Fruit fly (Drosophila melanogaster) whole organism, prepupa: ENCODE results near the gene Ssadh.

Experiments
- Blimp-1 ChIP-seq: fragments of 200-800 bp; sonication (Bioruptor generic); optimal IDR thresholded peaks from 3 replicates; lab custom pipeline; 2017; ENCODE audit warnings: missing biosample characterization, missing genetic modification characterization, mild to moderate bottlenecking, moderate library complexity, missing genetic modification reagents
- CG10669 ChIP-seq: fragments of 200-800 bp; sonication (Bioruptor generic); optimal IDR thresholded peaks from 3 replicates; lab custom pipeline; 2018; ENCODE audit warnings: missing biosample characterization, mild to moderate bottlenecking, missing genetic modification characterization, moderate library complexity
- CG11762 ChIP-seq: fragments of 200-800 bp; sonication (Bioruptor generic); optimal IDR thresholded peaks from 3 replicates; lab custom pipeline; 2016; ENCODE audit warnings: missing biosample characterization, missing genetic modification characterization; ENCODE audit not compliant: insufficient read depth
- CG15336 ChIP-seq: fragments of 200-800 bp; sonication (Bioruptor generic); IDR thresholded peaks from 2 replicates; pipeline ENCODE4 v1.3.6; 2022; ENCODE audit warnings: missing biosample characterization, missing genetic modification characterization
- CG3032 ChIP-seq: fragments of 200-800 bp; optimal IDR thresholded peaks from 2 replicates; lab custom pipeline; 2019; ENCODE audit warnings: missing biosample characterization, mild to moderate bottlenecking, missing genetic modification characterization, moderate library complexity
- CG31627 ChIP-seq: fragments of 200-800 bp; sonication (Bioruptor generic); optimal IDR thresholded peaks from 3 replicates; lab custom pipeline; 2016; ENCODE audit warnings: missing biosample characterization, missing genetic modification characterization
- CG32006 ChIP-seq: fragments of 200-800 bp; sonication (Bioruptor generic); optimal IDR thresholded peaks from 3 replicates; lab custom pipeline; 2017; ENCODE audit warnings: missing biosample characterization, mild to moderate bottlenecking, missing genetic modification characterization
- CG3919 ChIP-seq: fragments of 200-800 bp; sonication (Bioruptor generic); optimal IDR thresholded peaks from 3 replicates; lab custom pipeline; 2016; ENCODE audit warnings: missing biosample characterization, missing genetic modification characterization
- CG6276 ChIP-seq: fragments of 200-800 bp; sonication (Bioruptor generic); optimal IDR thresholded peaks from 2 replicates; lab custom pipeline; 2017; ENCODE audit warnings: missing biosample characterization, mild to moderate bottlenecking, missing genetic modification characterization
- CG6792 ChIP-seq: fragments of 200-800 bp; sonication (Bioruptor generic); optimal IDR thresholded peaks from 3 replicates; lab custom pipeline; 2016; ENCODE audit warnings: missing biosample characterization, missing genetic modification characterization
- CG6854 ChIP-seq: fragments of 200-800 bp; sonication (Bioruptor generic); optimal IDR thresholded peaks from 2 replicates; lab custom pipeline; 2017; ENCODE audit warnings: missing biosample characterization, mild to moderate bottlenecking, missing genetic modification characterization
- CG7368 ChIP-seq: fragments of 200-800 bp; sonication (Bioruptor generic); optimal IDR thresholded peaks from 3 replicates; lab custom pipeline; 2016; ENCODE audit warnings: missing biosample characterization, missing genetic modification characterization
- CG9139 ChIP-seq: fragments of 200-800 bp; sonication (Bioruptor generic); optimal IDR thresholded peaks from 3 replicates; lab custom pipeline; 2017; ENCODE audit warnings: missing biosample characterization, mild to moderate bottlenecking, missing genetic modification characterization
- Eip75B ChIP-seq: fragments of 200-800 bp; sonication (Bioruptor generic); optimal IDR thresholded peaks from 3 replicates; lab custom pipeline; 2016; ENCODE audit warnings: missing biosample characterization, missing genetic modification characterization
- Eip78C ChIP-seq: fragments of 200-800 bp; sonication (Bioruptor generic); peaks from one replicate; lab custom pipeline; 2016; ENCODE audit warnings: missing biosample characterization, missing genetic modification characterization
- Eip93F ChIP-seq: fragments of 200-800 bp; sonication (Bioruptor generic); optimal IDR thresholded peaks from 2 replicates; lab custom pipeline; 2016; ENCODE audit warnings: missing biosample characterization, mild to moderate bottlenecking, missing genetic modification characterization
- Gug ChIP-seq: fragments of 200-800 bp; sonication (Bioruptor generic); IDR thresholded peaks from 2 replicates; pipeline ENCODE4 v1.3.6; 2022; ENCODE audit warnings: missing biosample characterization, missing genetic modification characterization
- Hr39 ChIP-seq: fragments of 200-800 bp; sonication (Bioruptor generic); optimal IDR thresholded peaks from 2 replicates; lab custom pipeline; 2016; ENCODE audit warnings: missing biosample characterization, missing genetic modification characterization
- Lpt ChIP-seq: fragments of 200-800 bp; sonication (Bioruptor generic); optimal IDR thresholded peaks from 3 replicates; lab custom pipeline; 2016; ENCODE audit warnings: missing biosample characterization, missing genetic modification characterization
- OdsH ChIP-seq: fragments of 200-800 bp; sonication (Bioruptor generic); optimal IDR thresholded peaks from 3 replicates; lab custom pipeline; 2016; ENCODE audit warnings: missing biosample characterization, missing genetic modification characterization
- Sox102F ChIP-seq: fragments of 200-800 bp; sonication (Bioruptor generic); optimal IDR thresholded peaks from 2 replicates; lab custom pipeline; 2016; ENCODE audit warnings: missing biosample characterization, mild to moderate bottlenecking, missing genetic modification characterization
- acj6 ChIP-seq: fragments of 200-800 bp; sonication (Bioruptor generic); optimal IDR thresholded peaks from 3 replicates; lab custom pipeline; 2016; ENCODE audit warnings: missing biosample characterization, missing genetic modification characterization
- cyc ChIP-seq: fragments of 200-800 bp; sonication (Bioruptor generic); optimal IDR thresholded peaks from 3 replicates; lab custom pipeline; 2016; ENCODE audit warnings: missing biosample characterization, missing genetic modification characterization
- dac ChIP-seq: fragments of 200-800 bp; sonication (Bioruptor generic); optimal IDR thresholded peaks from 2 replicates; lab custom pipeline; 2017; ENCODE audit warnings: missing biosample characterization, mild to moderate bottlenecking, missing genetic modification characterization
- dsx ChIP-seq: fragments of 200-800 bp; optimal IDR thresholded peaks from 3 replicates; lab custom pipeline; 2019; ENCODE audit warnings: missing biosample characterization, mild to moderate bottlenecking, missing genetic modification characterization, moderate library complexity; ENCODE audit not compliant: poor library complexity, severe bottlenecking
- eg ChIP-seq: fragments of 200-800 bp; sonication (Bioruptor generic); IDR thresholded peaks from 3 replicates; pipeline ENCODE4 v1.3.6; 2022; ENCODE audit warnings: missing biosample characterization, missing genetic modification characterization
- esn ChIP-seq: fragments of 200-800 bp; sonication (Bioruptor generic); optimal IDR thresholded peaks from 2 replicates; lab custom pipeline; 2016; ENCODE audit warnings: missing biosample characterization, mild to moderate bottlenecking, missing genetic modification characterization, moderate library complexity
- fd59A ChIP-seq: fragments of 200-800 bp; sonication (Bioruptor generic); optimal IDR thresholded peaks from 2 replicates; lab custom pipeline; 2017; ENCODE audit warnings: missing biosample characterization, mild to moderate bottlenecking, missing genetic modification characterization, missing genetic modification reagents
- fd85E ChIP-seq: fragments of 200-800 bp; sonication (Bioruptor generic); optimal IDR thresholded peaks from 3 replicates; lab custom pipeline; 2016; ENCODE audit warnings: missing biosample characterization, missing genetic modification characterization
- lz ChIP-seq: fragments of 200-800 bp; sonication (Bioruptor generic); optimal IDR thresholded peaks from 3 replicates; lab custom pipeline; 2016; ENCODE audit warnings: missing biosample characterization, missing genetic modification characterization
- net ChIP-seq: fragments of 200-800 bp; sonication (Bioruptor generic); optimal IDR thresholded peaks from 3 replicates; lab custom pipeline; 2016; ENCODE audit warnings: missing biosample characterization, missing genetic modification characterization
- pdm3 ChIP-seq: fragments of 200-800 bp; sonication (Bioruptor generic); optimal IDR thresholded peaks from 3 replicates; lab custom pipeline; 2016; ENCODE audit warnings: missing biosample characterization, missing genetic modification characterization
- salr ChIP-seq, 2 experiments: fragments of 200-800 bp; sonication (Bioruptor generic); optimal IDR thresholded peaks; 3 replicates each; lab custom pipeline; 2016 to 2018; ENCODE audit warnings: missing biosample characterization in 2 of 2, missing genetic modification characterization in 2 of 2, mild to moderate bottlenecking in 1 of 2
- ss ChIP-seq, 2 experiments: fragments of 200-800 bp; sonication (Bioruptor generic); optimal IDR thresholded peaks; 2 replicates in 1 of 2; 3 replicates in 1 of 2; lab custom pipeline; 2017 to 2018; ENCODE audit warnings: mild to moderate bottlenecking in 2 of 2, missing biosample characterization in 2 of 2, missing genetic modification characterization in 2 of 2, moderate library complexity in 1 of 2
- svp ChIP-seq: fragments of 200-800 bp; sonication (Bioruptor generic); peaks from one replicate; lab custom pipeline; 2016; ENCODE audit warnings: missing biosample characterization, missing genetic modification characterization
- topi ChIP-seq: fragments of 200-800 bp; sonication (Bioruptor generic); optimal IDR thresholded peaks from 3 replicates; lab custom pipeline; 2016; ENCODE audit warnings: missing biosample characterization, missing genetic modification characterization
- vri ChIP-seq: fragments of 200-800 bp; sonication (Bioruptor generic); optimal IDR thresholded peaks from 3 replicates; lab custom pipeline; 2016; ENCODE audit warnings: missing biosample characterization, mild to moderate bottlenecking, missing genetic modification characterization

Ssadh gene

dm6 chr3R:25631079-25631478 is 4.4 kb upstream of the Ssadh start (continued):
- TF ChIP-seq eg (GFP tag; lab: Robert Waterston, UW) (no peak), CG11762 (GFP tag; lab: Kevin White, UChicago) (peak; percentile 17), net (GFP tag; lab: Kevin White, UChicago) (no peak), Eip93F (GFP tag; lab: Kevin White, UChicago) (no peak), CG6276 (GFP tag; lab: Kevin White, UChicago) (no peak), fd59A (GFP tag; lab: Kevin White, UChicago) (peak; percentile 13), ss (GFP tag; optimal IDR thresholded peaks at IDR 0.05; lab: Kevin White, UChicago) (peak; percentile 5 to 49), vri (no peak), svp (GFP tag; lab: Kevin White, UChicago) (peak; percentile 55), CG3919 (GFP tag; lab: Kevin White, UChicago) (peak; percentile 15), fd85E (GFP tag; lab: Kevin White, UChicago) (no peak), pdm3 (no peak), salr (GFP tag; optimal IDR thresholded peaks at IDR 0.05; lab: Kevin White, UChicago) (no peak), CG32006 (GFP tag; lab: Kevin White, UChicago) (no peak), CG3032 (tag; lab: Kevin White, UChicago) (peak; percentile 33), Gug (GFP tag; lab: Robert Waterston, UW) (no peak), Sox102F (GFP tag; lab: Kevin White, UChicago) (peak; percentile 37), topi (GFP tag; lab: Kevin White, UChicago) (peak; percentile 45), esn (peak; percentile 55), Hr39 (GFP tag; lab: Kevin White, UChicago) (peak; percentile 43), Blimp-1 (GFP tag; lab: Kevin White, UChicago) (no peak), cyc (GFP tag; lab: Kevin White, UChicago) (peak; percentile 48), CG15336 (GFP tag; lab: Robert Waterston, UW) (no peak), Lpt (GFP tag; lab: Kevin White, UChicago) (no peak), CG6792 (GFP tag; lab: Kevin White, UChicago) (peak; percentile 47), Eip75B (GFP tag; lab: Kevin White, UChicago) (no peak)
- TF ChIP-seq, all 60 proteins: peak for 26

dm6 chr3R:25630541-25630940 is 3.8 kb upstream of the Ssadh start:
- no peak for TF ChIP-seq CG10669
- no peak for TF ChIP-seq Eip93F (GFP tag; lab: Kevin White, UChicago)
- no peak for TF ChIP-seq lz (GFP tag; lab: Kevin White, UChicago)
- no peak for TF ChIP-seq CG31627 (GFP tag; lab: Kevin White, UChicago)
- TF ChIP-seq net (GFP tag; lab: Kevin White, UChicago): no peak
- no peak for TF ChIP-seq acj6 (GFP tag; lab: Kevin White, UChicago)
- no peak for TF ChIP-seq fd59A (GFP tag; lab: Kevin White, UChicago)
- no peak for TF ChIP-seq CG9139 (GFP tag; lab: Kevin White, UChicago)
- no peak for TF ChIP-seq dac (GFP tag; lab: Kevin White, UChicago)
- TF ChIP-seq topi (GFP tag; lab: Kevin White, UChicago): no peak
- no peak for TF ChIP-seq salr (GFP tag; optimal IDR thresholded peaks at IDR 0.05; lab: Kevin White, UChicago)

- TF ChIP-seq eg (GFP tag; lab: Robert Waterston, UW) (no peak), CG6854 (GFP tag; lab: Kevin White, UChicago) (no peak), dsx (no peak), salr (GFP tag; optimal IDR thresholded peaks at IDR 0.05; lab: Kevin White, UChicago) (no peak), CG9139 (GFP tag; lab: Kevin White, UChicago) (no peak), acj6 (GFP tag; lab: Kevin White, UChicago) (no peak), Eip78C (GFP tag; lab: Kevin White, UChicago) (no peak), CG7368 (GFP tag; lab: Kevin White, UChicago) (no peak), cyc (GFP tag; lab: Kevin White, UChicago) (no peak), OdsH (no peak)
Observed at dm6 chr3R:25628657-25629056, 1.9 kb upstream of the Ssadh start.
